Worm (Caenorhabditis elegans): Measurements from ENCODE around the gene Y32F6A.4.

DNA sequence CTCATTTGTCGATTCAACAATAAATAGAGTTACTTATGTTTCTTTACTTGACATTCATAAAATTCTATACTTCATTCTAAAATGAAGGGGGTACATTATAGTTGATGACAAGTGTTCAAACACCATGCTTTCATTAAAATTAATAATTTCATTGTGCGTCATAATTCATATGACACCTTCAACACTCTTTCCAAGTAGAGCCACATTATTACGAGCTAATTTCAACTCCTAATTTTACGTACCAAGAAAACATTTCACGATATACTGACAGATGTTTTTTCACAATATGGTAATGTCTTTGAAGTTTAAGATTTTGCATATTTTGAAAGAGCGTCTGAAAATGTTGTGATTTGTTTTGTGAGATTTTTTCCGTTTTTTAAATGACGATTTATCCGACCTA lies 31.6 kb upstream of the Y32F6A.4 start:
- TF ChIP-seq mls-2 (tag; optimal IDR thresholded peaks at IDR 0.05) (no peak), elt-1 (tag; optimal IDR thresholded peaks at IDR 0.05; ENCODE audit: borderline replicate concordance, insufficient read depth) (no peak), snpc-4 (tag; optimal IDR thresholded peaks at IDR 0.05) (no peak), cnd-1 (tag; optimal IDR thresholded peaks at IDR 0.05) (no peak)

Data from whole organism, mixed stage, embryonic.